Fruit fly (Drosophila melanogaster) whole organism, embryonic: ENCODE results near the gene vito.

Experiments used
- Antp ChIP-seq: fragments of 200-800 bp; sonication (Bioruptor generic); optimal IDR thresholded peaks from 3 replicates; lab custom pipeline; 2016; ENCODE audit warnings: missing biosample characterization, missing genetic modification characterization
- Blimp-1 ChIP-seq: fragments of 200-800 bp; sonication (Bioruptor generic); optimal IDR thresholded peaks from 3 replicates; lab custom pipeline; 2018; ENCODE audit warnings: missing biosample characterization, missing genetic modification characterization, mild to moderate bottlenecking, moderate library complexity, missing genetic modification reagents
- CG10366 ChIP-seq: fragments of 200-800 bp; sonication (Bioruptor generic); IDR thresholded peaks from 2 replicates; pipeline ENCODE4 v1.3.6; 2022; ENCODE audit warnings: missing biosample characterization, missing genetic modification characterization
- CG11504 ChIP-seq: fragments of 200-800 bp; sonication (Bioruptor generic); optimal IDR thresholded peaks from 3 replicates; lab custom pipeline; 2019; ENCODE audit warnings: missing biosample characterization, mild to moderate bottlenecking, missing genetic modification characterization, moderate library complexity
- CG12391 ChIP-seq: fragments of 200-800 bp; sonication (Bioruptor generic); optimal IDR thresholded peaks from 3 replicates; lab custom pipeline; 2018; ENCODE audit warnings: missing biosample characterization, mild to moderate bottlenecking, missing genetic modification characterization, moderate library complexity
- CG12769 ChIP-seq: fragments of 200-800 bp; sonication (Bioruptor generic); optimal IDR thresholded peaks from 2 replicates; lab custom pipeline; 2019; ENCODE audit warnings: missing biosample characterization, mild to moderate bottlenecking, missing genetic modification characterization, moderate library complexity
- CG13424 ChIP-seq: fragments of 200-800 bp; sonication (Bioruptor generic); optimal IDR thresholded peaks from 2 replicates; lab custom pipeline; 2019; ENCODE audit warnings: missing biosample characterization, mild to moderate bottlenecking, missing genetic modification characterization, moderate library complexity
- CG1529 ChIP-seq: fragments of 200-800 bp; sonication (Bioruptor generic); optimal IDR thresholded peaks from 3 replicates; lab custom pipeline; 2018; ENCODE audit warnings: missing biosample characterization, missing genetic modification characterization
- CG1647 ChIP-seq: fragments of 200-800 bp; sonication (Bioruptor generic); optimal IDR thresholded peaks from 3 replicates; lab custom pipeline; 2016; ENCODE audit warnings: missing biosample characterization, missing genetic modification characterization
- CG16779 ChIP-seq: fragments of 200-800 bp; sonication (Bioruptor generic); IDR thresholded peaks from 2 replicates; pipeline ENCODE4 v1.3.6; 2022; ENCODE audit warnings: missing biosample characterization, missing genetic modification characterization
- CG17385 ChIP-seq: fragments of 200-800 bp; sonication (Bioruptor generic); optimal IDR thresholded peaks from 3 replicates; lab custom pipeline; 2018; ENCODE audit warnings: missing biosample characterization, mild to moderate bottlenecking, missing genetic modification characterization
- CG2129 ChIP-seq: fragments of 200-800 bp; sonication (Bioruptor generic); IDR thresholded peaks from 2 replicates; pipeline ENCODE4 v1.3.6; 2022; ENCODE audit warnings: missing biosample characterization, missing genetic modification characterization; ENCODE audit not compliant: partially characterized antibody
- CG2678 ChIP-seq: fragments of 200-800 bp; sonication (Bioruptor generic); optimal IDR thresholded peaks from 3 replicates; lab custom pipeline; 2019; ENCODE audit warnings: missing biosample characterization, mild to moderate bottlenecking, missing genetic modification characterization, moderate library complexity
- CG3065 ChIP-seq: fragments of 200-800 bp; sonication (Bioruptor generic); optimal IDR thresholded peaks from 2 replicates; lab custom pipeline; 2016; ENCODE audit warnings: missing biosample characterization, missing genetic modification characterization
- CG31224 ChIP-seq: fragments of 200-800 bp; sonication (Bioruptor generic); IDR thresholded peaks from 2 replicates; pipeline ENCODE4 v1.3.6; 2022; ENCODE audit warnings: missing biosample characterization, missing genetic modification characterization
- CG31441 ChIP-seq: fragments of 200-800 bp; sonication (Bioruptor generic); IDR thresholded peaks from 2 replicates; pipeline ENCODE4 v1.3.6; 2022; ENCODE audit warnings: missing biosample characterization, missing genetic modification characterization
- CG3281 ChIP-seq: fragments of 200-800 bp; sonication (Bioruptor generic); optimal IDR thresholded peaks from 3 replicates; lab custom pipeline; 2017; ENCODE audit warnings: missing biosample characterization, mild to moderate bottlenecking, missing genetic modification characterization
- CG6813 ChIP-seq: fragments of 200-800 bp; sonication (Bioruptor generic); optimal IDR thresholded peaks from 2 replicates; lab custom pipeline; 2017; ENCODE audit warnings: missing biosample characterization, missing genetic modification characterization, mild to moderate bottlenecking, moderate library complexity, missing genetic modification reagents
- CG7786 ChIP-seq: fragments of 200-800 bp; sonication (Bioruptor generic); optimal IDR thresholded peaks from 2 replicates; lab custom pipeline; 2016; ENCODE audit warnings: missing biosample characterization, missing genetic modification characterization
- CG8281 ChIP-seq: fragments of 200-800 bp; sonication (Bioruptor generic); optimal IDR thresholded peaks from 2 replicates; lab custom pipeline; 2018; ENCODE audit warnings: missing biosample characterization, mild to moderate bottlenecking, missing genetic modification characterization, moderate library complexity
- CG8388 ChIP-seq: fragments of 200-800 bp; sonication (Bioruptor generic); optimal IDR thresholded peaks from 2 replicates; lab custom pipeline; 2019; ENCODE audit warnings: missing biosample characterization, mild to moderate bottlenecking, missing genetic modification characterization, moderate library complexity
- CG8765 ChIP-seq: fragments of 200-800 bp; sonication (Bioruptor generic); IDR thresholded peaks from 2 replicates; pipeline ENCODE4 v1.3.6; 2022; ENCODE audit warnings: missing biosample characterization, missing genetic modification characterization
- CG9609 ChIP-seq: fragments of 200-800 bp; sonication (Bioruptor generic); optimal IDR thresholded peaks from 3 replicates; lab custom pipeline; 2016; ENCODE audit warnings: missing biosample characterization, missing genetic modification characterization
- CG9817 ChIP-seq: fragments of 200-800 bp; sonication (Bioruptor generic); optimal IDR thresholded peaks from 2 replicates; lab custom pipeline; 2018; ENCODE audit warnings: missing biosample characterization, mild to moderate bottlenecking, missing genetic modification characterization, moderate library complexity
- Camta ChIP-seq: fragments of 200-800 bp; sonication (Bioruptor generic); optimal IDR thresholded peaks from 2 replicates; lab custom pipeline; 2016; ENCODE audit warnings: missing biosample characterization, missing genetic modification characterization
- Dbx ChIP-seq: fragments of 200-800 bp; sonication (Bioruptor generic); IDR thresholded peaks from 3 replicates; pipeline ENCODE4 v1.3.6; 2022; ENCODE audit warnings: missing biosample characterization, missing genetic modification characterization
- Dip3 ChIP-seq: fragments of 200-800 bp; sonication (Bioruptor generic); optimal IDR thresholded peaks from 3 replicates; lab custom pipeline; 2016; ENCODE audit warnings: missing biosample characterization, missing genetic modification characterization
- Dref ChIP-seq: fragments of 200-800 bp; sonication (Bioruptor generic); IDR thresholded peaks from 2 replicates; pipeline ENCODE4 v1.3.6; 2022; ENCODE audit warnings: missing biosample characterization, missing genetic modification characterization
- H15 ChIP-seq: fragments of 200-800 bp; sonication (Bioruptor generic); IDR thresholded peaks from 3 replicates; pipeline ENCODE4 v1.3.6; 2022; ENCODE audit warnings: missing biosample characterization, missing genetic modification characterization
- H2.0 ChIP-seq: fragments of 200-800 bp; sonication (Bioruptor generic); IDR thresholded peaks from 2 replicates; pipeline ENCODE4 v1.3.6; 2022; ENCODE audit warnings: missing biosample characterization, missing genetic modification characterization
- HmgD ChIP-seq: fragments of 200-800 bp; sonication (Bioruptor generic); optimal IDR thresholded peaks from 3 replicates; lab custom pipeline; 2016; ENCODE audit warnings: missing biosample characterization, missing genetic modification characterization
- Hr78 ChIP-seq, 2 experiments: fragments of 200-800 bp in 1 of 2; fragments of >200 bp in 1 of 2; sonication (Bioruptor generic) in 1 of 2; optimal IDR thresholded peaks; 2 replicates each; lab custom pipeline; 2017 to 2019; ENCODE audit warnings: missing biosample characterization in 2 of 2, missing genetic modification characterization in 2 of 2, mild to moderate bottlenecking in 1 of 2, moderate library complexity in 1 of 2
- Oli ChIP-seq: fragments of 200-800 bp; sonication (Bioruptor generic); optimal IDR thresholded peaks from 2 replicates; lab custom pipeline; 2018; ENCODE audit warnings: missing biosample characterization, mild to moderate bottlenecking, missing genetic modification characterization, moderate library complexity
- Sox102F ChIP-seq: fragments of 200-800 bp; sonication (Bioruptor generic); optimal IDR thresholded peaks from 2 replicates; lab custom pipeline; 2018; ENCODE audit warnings: missing biosample characterization, mild to moderate bottlenecking, missing genetic modification characterization, moderate library complexity
- Tbp ChIP-seq: fragments of >200 bp; optimal IDR thresholded peaks from 2 replicates; lab custom pipeline; 2018; ENCODE audit warnings: missing biosample characterization, missing genetic modification characterization
- bab2 ChIP-seq: fragments of 200-800 bp; sonication (Bioruptor generic); optimal IDR thresholded peaks from 2 replicates; lab custom pipeline; 2016; ENCODE audit warnings: missing biosample characterization, missing genetic modification characterization
- cato ChIP-seq: fragments of 200-800 bp; sonication (Bioruptor generic); optimal IDR thresholded peaks from 2 replicates; lab custom pipeline; 2016; ENCODE audit warnings: missing biosample characterization, missing genetic modification characterization, borderline replicate concordance
- chm ChIP-seq: fragments of 200-800 bp; sonication (Bioruptor generic); IDR thresholded peaks from 2 replicates; pipeline ENCODE4 v1.3.6; 2022; ENCODE audit warnings: missing biosample characterization, missing genetic modification characterization
- da ChIP-seq: fragments of 200-800 bp; sonication (Bioruptor generic); optimal IDR thresholded peaks from 2 replicates; lab custom pipeline; 2016; ENCODE audit warnings: missing biosample characterization, missing genetic modification characterization
- eve ChIP-seq, 2 experiments: fragments of >200 bp; optimal IDR thresholded peaks; 2 replicates each; lab custom pipeline; 2017; ENCODE audit warnings: missing biosample characterization in 2 of 2, missing genetic modification characterization in 2 of 2
- eyg ChIP-seq: fragments of 200-800 bp; sonication (Bioruptor generic); optimal IDR thresholded peaks from 3 replicates; lab custom pipeline; 2016; ENCODE audit warnings: missing biosample characterization, missing genetic modification characterization
- fd96Cb ChIP-seq: fragments of 200-800 bp; sonication (Bioruptor generic); optimal IDR thresholded peaks from 2 replicates; lab custom pipeline; 2018; ENCODE audit warnings: missing biosample characterization, mild to moderate bottlenecking, missing genetic modification characterization, moderate library complexity
- gt ChIP-seq: fragments of 200-800 bp; sonication (Bioruptor generic); IDR thresholded peaks from 2 replicates; pipeline ENCODE4 v1.3.6; 2022; ENCODE audit warnings: missing biosample characterization, missing genetic modification characterization
- hkb ChIP-seq, 2 experiments: fragments of 200-800 bp in 1 of 2; fragments of >200 bp in 1 of 2; sonication (Bioruptor generic) in 1 of 2; IDR thresholded peaks in 1 of 2; optimal IDR thresholded peaks in 1 of 2; 2 replicates each; pipeline versions ENCODE4 v1.3.6 to Lab custom; 2017 to 2022; ENCODE audit warnings: missing biosample characterization in 1 of 2, missing genetic modification characterization in 1 of 2
- lab ChIP-seq: fragments of 200-800 bp; sonication (Bioruptor generic); optimal IDR thresholded peaks from 3 replicates; lab custom pipeline; 2017; ENCODE audit warnings: missing biosample characterization, missing genetic modification characterization, mild to moderate bottlenecking, moderate library complexity, missing genetic modification reagents
- nmo ChIP-seq: fragments of 200-800 bp; sonication (Bioruptor generic); optimal IDR thresholded peaks from 2 replicates; lab custom pipeline; 2018; ENCODE audit warnings: missing biosample characterization, mild to moderate bottlenecking, missing genetic modification characterization, moderate library complexity
- pb ChIP-seq: fragments of 200-800 bp; sonication (Bioruptor generic); optimal IDR thresholded peaks from 3 replicates; lab custom pipeline; 2016; ENCODE audit warnings: missing biosample characterization, missing genetic modification characterization
- ttk ChIP-seq: fragments of 200-800 bp; sonication (Bioruptor generic); IDR thresholded peaks from 2 replicates; pipeline ENCODE4 v2.1.2; 2022; ENCODE audit warnings: missing biosample characterization, missing genetic modification characterization
- unpg ChIP-seq: fragments of 200-800 bp; sonication (Bioruptor generic); optimal IDR thresholded peaks from 3 replicates; lab custom pipeline; 2018; ENCODE audit warnings: missing biosample characterization, mild to moderate bottlenecking, missing genetic modification characterization, moderate library complexity
- vvl ChIP-seq: fragments of 200-800 bp; sonication (Bioruptor generic); IDR thresholded peaks from 2 replicates; pipeline ENCODE4 v1.3.6; 2022; ENCODE audit warnings: missing biosample characterization, missing genetic modification characterization

vito gene

dm6 chr3L:5819310-5819709, 42.2 kb upstream of the vito start:
- TF ChIP-seq bab2 (GFP tag; lab: Kevin White, UChicago) (peak; percentile 18), Hr78 (GFP tag; optimal IDR thresholded peaks at IDR 0.05; lab: Kevin White, UChicago) (no peak), CG16779 (GFP tag; lab: Robert Waterston, UW) (0 out of 2 replicates have a peak, but pooled peaks have one; percentile 9), CG9817 (peak; percentile 30), Sox102F (GFP tag; lab: Kevin White, UChicago) (peak; percentile 59), lab (GFP tag; lab: Kevin White, UChicago) (peak; percentile 5), Dref (no peak), CG8388 (GFP tag; lab: Kevin White, UChicago) (peak; percentile 1), cato (GFP tag; lab: Kevin White, UChicago) (peak; percentile 2), CG3281 (peak; percentile 21), da (no peak), Dip3 (peak; percentile 42), CG1647 (GFP tag; lab: Kevin White, UChicago) (no peak), Antp (GFP tag; lab: Kevin White, UChicago) (peak; percentile 30), vvl (GFP tag; lab: Robert Waterston, UW) (peak; percentile 13; the same call in 1 of the 2 replicates), nmo (GFP tag; lab: Kevin White, UChicago) (peak; percentile 47), CG9609 (GFP tag; lab: Kevin White, UChicago) (no peak), unpg (GFP tag; lab: Kevin White, UChicago) (peak; percentile 44), H15 (GFP tag; lab: Robert Waterston, UW) (no peak), chm (GFP tag; lab: Robert Waterston, UW) (no peak), CG13424 (peak; percentile 43), CG2678 (tag; lab: Kevin White, UChicago) (peak; percentile 56), Blimp-1 (GFP tag; lab: Kevin White, UChicago) (peak; percentile 14), Camta (GFP tag; lab: Kevin White, UChicago) (no peak), CG17385 (GFP tag; lab: Kevin White, UChicago) (peak; percentile 3), CG31224 (GFP tag; lab: Robert Waterston, UW) (peak; percentile 48; the same call in 1 of the 2 replicates), hkb (optimal IDR thresholded peaks at IDR 0.05; lab: Kevin White, UChicago) (no peak), hkb (GFP tag; IDR thresholded peaks at IDR 0.05; lab: Robert Waterston, UW) (peak; percentile 26; the same call in 1 of the 2 replicates), CG31441 (GFP tag; lab: Robert Waterston, UW) (peak; percentile 48; the same call in 1 of the 2 replicates), Dbx (GFP tag; lab: Robert Waterston, UW) (0 out of 3 replicates have a peak, but pooled peaks have one; percentile 25), H2.0 (GFP tag; lab: Robert Waterston, UW) (peak; percentile 4; the same call in 1 of the 2 replicates), CG11504 (tag; lab: Kevin White, UChicago) (peak; percentile 47), CG6813 (GFP tag; lab: Kevin White, UChicago) (no peak), Oli (tag; lab: Kevin White, UChicago) (peak; percentile 31), CG8765 (no peak), gt (GFP tag; lab: Robert Waterston, UW) (no peak), Tbp (GFP tag; lab: Kevin White, UChicago) (no peak), eve (GFP tag; optimal IDR thresholded peaks at IDR 0.05; lab: Kevin White, UChicago) (no peak), fd96Cb (peak; percentile 2), CG10366 (GFP tag; lab: Robert Waterston, UW) (peak; percentile 21; the same call in 1 of the 2 replicates), CG8281 (tag; lab: Kevin White, UChicago) (no peak), ttk (GFP tag; lab: Robert Waterston, UW) (no peak), CG2129 (GFP tag; lab: Robert Waterston, UW) (no peak), eyg (GFP tag; lab: Kevin White, UChicago) (no peak), CG1529 (no peak), HmgD (GFP tag; lab: Kevin White, UChicago) (no peak), CG7786 (peak; percentile 28), CG3065 (GFP tag; lab: Kevin White, UChicago) (no peak), CG12391 (tag; lab: Kevin White, UChicago) (peak; percentile 32), CG12769 (tag; lab: Kevin White, UChicago) (peak; percentile 8), pb (GFP tag; lab: Kevin White, UChicago) (no peak)
